Worm (Caenorhabditis elegans): ENCODE measurements around the gene rpl-11.2.

The rpl-11.2 gene

DNA sequence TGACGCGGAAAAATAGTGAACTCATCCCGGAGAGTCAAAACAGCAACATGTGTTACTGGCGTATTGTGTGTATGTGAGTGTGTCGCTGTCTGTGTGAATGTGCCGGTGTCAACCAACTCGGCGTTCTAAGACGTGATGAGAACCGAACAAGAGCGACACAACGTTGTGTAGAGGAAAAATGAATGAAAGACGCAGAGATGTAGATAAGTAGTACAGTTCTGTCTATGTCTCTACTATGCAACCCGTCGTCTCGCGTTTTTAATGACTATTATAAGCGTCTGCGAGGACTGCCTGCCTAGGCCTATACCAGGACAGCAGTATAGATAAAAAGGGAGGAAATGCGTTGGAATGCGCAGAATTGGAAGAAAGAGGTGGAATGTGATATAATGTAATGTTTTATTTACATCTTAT is 45.6 kb upstream of the rpl-11.2 start:
- TF ChIP-seq nhr-129 (tag; optimal IDR thresholded peaks at IDR 0.05) (peak; percentile 61), C34F6.9 (tag; optimal IDR thresholded peaks at IDR 0.05) (no peak), nhr-12 (tag; optimal IDR thresholded peaks at IDR 0.05) (no peak), fos-1 (tag; optimal IDR thresholded peaks at IDR 0.05) (peak; percentile 74), crh-2 (tag; optimal IDR thresholded peaks at IDR 0.05) (no peak), mbf-1 (tag; optimal IDR thresholded peaks at IDR 0.05) (no peak), ztf-4 (tag; optimal IDR thresholded peaks at IDR 0.05) (no peak), elt-3 (tag; optimal IDR thresholded peaks at IDR 0.05) (no peak), sem-4 (tag; optimal IDR thresholded peaks at IDR 0.05) (peak; percentile 7), blmp-1 (tag; optimal IDR thresholded peaks at IDR 0.05; ENCODE audit: insufficient read depth) (no peak), lsy-2 (tag; optimal IDR thresholded peaks at IDR 0.05) (peak in 1 of 2 experiments; percentile 21), nhr-25 (tag; optimal IDR thresholded peaks at IDR 0.05) (peak; percentile 7), nhr-23 (tag; optimal IDR thresholded peaks at IDR 0.05) (no peak), dmd-4 (tag; optimal IDR thresholded peaks at IDR 0.05) (no peak), gmeb-1 (tag; optimal IDR thresholded peaks at IDR 0.05) (peak; percentile 1), nhr-6 (tag; optimal IDR thresholded peaks at IDR 0.05) (no peak), nhr-10 (tag; optimal IDR thresholded peaks at IDR 0.05) (no peak), skn-1 (tag; optimal IDR thresholded peaks at IDR 0.05) (no peak), mab-5 (tag; optimal IDR thresholded peaks at IDR 0.05) (no peak), unc-39 (tag; optimal IDR thresholded peaks at IDR 0.05) (no peak), ama-1 (optimal IDR thresholded peaks at IDR 0.05) (no peak), nhr-77 (tag; optimal IDR thresholded peaks at IDR 0.05) (no peak), ceh-16 (tag; optimal IDR thresholded peaks at IDR 0.05) (peak; percentile 5), sma-3 (GFP tag; optimal IDR thresholded peaks at IDR 0.05) (no peak), F13H6.1 (tag; optimal IDR thresholded peaks at IDR 0.05) (peak; percentile 50)

DNA sequence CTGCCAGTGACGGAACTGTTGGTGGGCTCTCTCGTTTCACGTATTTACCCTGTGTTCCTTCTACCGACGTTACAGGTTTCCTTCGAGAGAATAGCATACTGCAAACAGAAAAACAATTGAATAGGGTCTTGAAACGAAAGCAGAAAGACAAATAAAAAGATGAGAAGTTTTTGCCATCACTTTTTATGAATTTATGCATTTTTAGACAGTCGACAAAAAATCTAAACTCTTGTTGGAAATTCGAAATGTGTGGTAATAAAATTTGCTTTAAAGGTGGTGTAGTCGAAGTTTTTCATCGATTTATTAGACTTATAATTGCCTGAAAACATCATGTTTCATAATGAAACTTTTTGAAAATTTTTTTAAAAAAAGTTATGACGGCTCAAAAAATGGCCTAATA is 44.7 kb upstream of the rpl-11.2 start, which contains the start of gene sav-1:
Gene sav-1 (minus strand): TSS at position 101 of the 400 bp plus-strand sequence.
- TF ChIP-seq elt-1 (tag; optimal IDR thresholded peaks at IDR 0.05) (no peak), lin-39 (tag; optimal IDR thresholded peaks at IDR 0.05) (no peak), ceh-82 (tag; optimal IDR thresholded peaks at IDR 0.05) (no peak), fos-1 (tag; optimal IDR thresholded peaks at IDR 0.05) (no peak), blmp-1 (tag; optimal IDR thresholded peaks at IDR 0.05; ENCODE audit: insufficient read depth) (no peak), sma-3 (GFP tag; optimal IDR thresholded peaks at IDR 0.05) (no peak), nhr-77 (tag; optimal IDR thresholded peaks at IDR 0.05) (no peak), sma-9 (GFP tag; optimal IDR thresholded peaks at IDR 0.05) (no peak), sma-9 (tag; optimal IDR thresholded peaks at IDR 0.05) (no peak), nhr-11 (tag; optimal IDR thresholded peaks at IDR 0.05) (no peak), unc-62 (GFP tag; optimal IDR thresholded peaks at IDR 0.05) (no peak)

DNA sequence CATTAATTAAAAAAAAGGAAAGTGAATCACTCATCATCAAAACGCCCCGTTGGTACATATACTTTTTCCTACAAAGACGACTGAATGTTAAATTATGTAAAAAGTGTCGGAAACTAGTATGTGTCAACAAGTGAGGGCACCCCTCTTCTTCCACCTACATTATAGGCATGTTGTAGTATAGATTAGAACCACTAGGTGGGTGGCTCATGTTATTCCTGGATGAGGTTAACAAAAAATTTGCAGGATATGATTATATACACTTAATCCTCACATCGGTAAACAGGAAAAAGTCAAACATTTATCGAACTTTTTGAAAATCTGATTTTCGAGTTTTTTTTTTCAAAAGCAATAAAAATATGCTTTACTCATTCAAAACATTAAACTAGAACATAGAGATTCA is 33.6 kb upstream of the rpl-11.2 start:
- TF ChIP-seq unc-39 (tag; optimal IDR thresholded peaks at IDR 0.05), result no peak
- TF ChIP-seq mbf-1 (tag; optimal IDR thresholded peaks at IDR 0.05), result no peak
- no peak for TF ChIP-seq mab-5 (tag; optimal IDR thresholded peaks at IDR 0.05)
- no peak for TF ChIP-seq sem-4 (tag; optimal IDR thresholded peaks at IDR 0.05)
- no peak for TF ChIP-seq ceh-16 (tag; optimal IDR thresholded peaks at IDR 0.05)
- no peak for TF ChIP-seq crh-2 (tag; optimal IDR thresholded peaks at IDR 0.05)
- TF ChIP-seq nhr-237 (tag; optimal IDR thresholded peaks at IDR 0.05), result no peak
- no peak for TF ChIP-seq nhr-10 (tag; optimal IDR thresholded peaks at IDR 0.05)
- TF ChIP-seq elt-1 (tag; optimal IDR thresholded peaks at IDR 0.05), result no peak
- TF ChIP-seq ceh-82 (tag; optimal IDR thresholded peaks at IDR 0.05), result no peak
- TF ChIP-seq fos-1 (tag; optimal IDR thresholded peaks at IDR 0.05), result no peak
- TF ChIP-seq zag-1 (tag; optimal IDR thresholded peaks at IDR 0.05), result no peak
- no peak for TF ChIP-seq egl-27 (tag; optimal IDR thresholded peaks at IDR 0.05)

DNA sequence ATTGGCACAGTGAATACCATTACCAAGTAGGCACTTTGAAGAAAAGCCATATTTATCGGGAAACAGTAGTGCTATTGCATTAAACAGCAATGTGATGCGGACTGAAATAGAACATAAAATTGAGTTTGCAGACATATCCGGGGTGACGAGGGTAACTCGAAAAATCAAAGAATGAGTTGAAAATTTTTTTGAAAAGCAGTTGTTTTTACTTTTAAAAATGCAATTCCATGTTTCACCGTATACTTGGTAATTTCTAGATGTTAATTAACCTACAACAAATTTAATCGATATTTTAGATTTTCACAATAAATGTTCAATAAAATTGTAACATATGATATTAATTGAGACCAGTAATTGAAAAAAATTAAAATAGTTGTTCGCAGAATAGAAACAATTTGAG is 31.8 kb upstream of the rpl-11.2 start, which contains the start of gene AH9.4:
Gene AH9.4 (minus strand): TSS at position 101 of the 400 bp plus-strand sequence.
- no peak for TF ChIP-seq snpc-4 (tag; optimal IDR thresholded peaks at IDR 0.05)

DNA sequence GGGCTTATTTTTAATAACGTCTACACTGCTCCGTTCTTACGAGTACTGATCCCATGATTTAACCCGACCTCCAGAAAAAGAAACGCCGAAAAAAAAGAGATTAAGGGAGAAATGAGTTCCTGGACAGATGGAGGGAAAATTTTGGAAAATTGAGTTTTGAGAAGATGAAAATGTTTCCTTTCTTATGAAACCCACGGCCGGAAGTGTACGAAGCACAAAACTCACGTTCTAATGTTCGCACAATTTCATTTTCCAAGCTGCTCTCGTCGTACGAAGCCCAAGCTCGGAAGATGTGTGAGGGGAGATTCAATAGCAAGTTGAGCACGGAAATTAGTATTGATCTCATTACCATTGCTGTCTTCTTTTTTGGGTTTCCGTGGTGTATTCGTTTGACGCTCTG is 29.0 kb upstream of the rpl-11.2 start:
- TF ChIP-seq nhr-25 (tag; optimal IDR thresholded peaks at IDR 0.05) (no peak), sma-9 (GFP tag; optimal IDR thresholded peaks at IDR 0.05) (peak; percentile 29), sma-9 (tag; optimal IDR thresholded peaks at IDR 0.05) (no peak)

All from whole organism, L2 larva.